Fruit fly (Drosophila melanogaster) whole organism, wandering third instar larva: ENCODE data around the gene He.

Experiments
- CG9705 ChIP-seq: fragments of 200-800 bp; sonication (Bioruptor generic); optimal IDR thresholded peaks from 2 replicates; lab custom pipeline; 2018; ENCODE audit warnings: missing biosample characterization, mild to moderate bottlenecking, missing genetic modification characterization
- Dfd ChIP-seq: fragments of >200 bp; optimal IDR thresholded peaks from 2 replicates; lab custom pipeline; 2017; ENCODE audit warnings: missing biosample characterization, missing genetic modification characterization
- Mio ChIP-seq: sonication (Bioruptor generic); optimal IDR thresholded peaks from 2 replicates; lab custom pipeline; 2016; ENCODE audit warnings: missing biosample characterization, missing genetic modification characterization
- Myc ChIP-seq: fragments of >200 bp; optimal IDR thresholded peaks from 2 replicates; lab custom pipeline; 2017
- OdsH ChIP-seq: fragments of 200-800 bp; sonication (Bioruptor generic); optimal IDR thresholded peaks from 2 replicates; lab custom pipeline; 2016; ENCODE audit warnings: missing biosample characterization, mild to moderate bottlenecking, missing genetic modification characterization
- br ChIP-seq: fragments of 200-800 bp; sonication (Bioruptor generic); optimal IDR thresholded peaks from 2 replicates; lab custom pipeline; 2016; ENCODE audit warnings: missing biosample characterization, missing genetic modification characterization
- fru ChIP-seq: fragments of 200-800 bp; sonication (Bioruptor generic); optimal IDR thresholded peaks from 3 replicates; lab custom pipeline; 2016; ENCODE audit warnings: missing biosample characterization, mild to moderate bottlenecking, missing genetic modification characterization
- lola ChIP-seq: fragments of >200 bp; optimal IDR thresholded peaks from 2 replicates; lab custom pipeline; 2017; ENCODE audit warnings: missing biosample characterization, missing genetic modification characterization
- psq ChIP-seq: fragments of 200-800 bp; sonication (Bioruptor generic); optimal IDR thresholded peaks from 3 replicates; lab custom pipeline; 2017; ENCODE audit warnings: missing biosample characterization, mild to moderate bottlenecking, missing genetic modification characterization, moderate library complexity
- rgr ChIP-seq: fragments of 200-800 bp; sonication (Bioruptor generic); optimal IDR thresholded peaks from 3 replicates; lab custom pipeline; 2016; ENCODE audit warnings: missing biosample characterization, mild to moderate bottlenecking, missing genetic modification characterization
- sv ChIP-seq: fragments of 200-800 bp; sonication (Bioruptor generic); optimal IDR thresholded peaks from 3 replicates; lab custom pipeline; 2016; ENCODE audit warnings: missing biosample characterization, missing genetic modification characterization

- TF ChIP-seq Mio (no peak), lola (GFP tag; lab: Kevin White, UChicago) (no peak), Myc (lab: Kevin White, UChicago) (no peak), sv (GFP tag; lab: Kevin White, UChicago) (no peak), br (GFP tag; lab: Kevin White, UChicago) (peak; percentile 60), psq (GFP tag; lab: Kevin White, UChicago) (no peak), CG9705 (GFP tag; lab: Kevin White, UChicago) (no peak), Dfd (GFP tag; lab: Kevin White, UChicago) (no peak), fru (GFP tag; lab: Kevin White, UChicago) (no peak), rgr (GFP tag; lab: Kevin White, UChicago) (no peak), OdsH (GFP tag; lab: Kevin White, UChicago) (no peak)
These were observed 4.8 kb downstream of the He start, which contains the start of gene NimB3 for dm6 chr2L:13967846-13968350.
